Worm (Caenorhabditis elegans) whole organism, young adult: Measurements from ENCODE around the gene gldi-1.
A peak's percentile ranks its signal among the peaks of the same experiment; 100 is the strongest.

Experiments used
- C17E4.6 ChIP-seq: fragments of 200-800 bp; sonication (Bioruptor generic); IDR thresholded peaks from 2 replicates; pipeline ENCODE4 v1.3.6; 2022; ENCODE audit warnings: missing genetic modification reagents, missing genetic modification characterization, missing compliant biosample characterization
- D2030.7 ChIP-seq: fragments of 200-800 bp; sonication (Bioruptor generic); IDR thresholded peaks from 2 replicates; pipeline ENCODE4 v1.3.6; 2022; ENCODE audit warnings: missing genetic modification reagents, missing genetic modification characterization, missing compliant biosample characterization
- F57A8.1 ChIP-seq: fragments of 200-800 bp; sonication (Bioruptor generic); optimal IDR thresholded peaks from 2 replicates; lab custom pipeline; 2018; ENCODE audit warnings: mild to moderate bottlenecking, missing genetic modification characterization, moderate library complexity, missing compliant biosample characterization
- F57C9.4 ChIP-seq: sonication (generic microtip); optimal IDR thresholded peaks from 2 replicates; lab custom pipeline; 2017; ENCODE audit warnings: mild to moderate bottlenecking, missing genetic modification characterization, missing compliant biosample characterization
- Y53F4B.3 ChIP-seq: fragments of 200-800 bp; sonication (Bioruptor generic); IDR thresholded peaks from 2 replicates; pipeline ENCODE4 v1.3.6; 2022; ENCODE audit warnings: missing genetic modification reagents, missing genetic modification characterization, missing compliant biosample characterization
- aptf-2 ChIP-seq: fragments of 200-800 bp; sonication (Bioruptor generic); conservative IDR thresholded peaks from 2 replicates; pipeline ENCODE4 v1.3.6; 2022; ENCODE audit warnings: missing genetic modification reagents, missing genetic modification characterization, missing compliant biosample characterization
- athp-1 ChIP-seq: sonication (generic microtip); optimal IDR thresholded peaks from 2 replicates; lab custom pipeline; 2017; ENCODE audit warnings: mild to moderate bottlenecking, missing genetic modification characterization, missing compliant biosample characterization
- attf-3 ChIP-seq: fragments of 200-800 bp; sonication (Bioruptor generic); conservative IDR thresholded peaks from 2 replicates; pipeline ENCODE4 v1.3.6; 2022; ENCODE audit warnings: missing genetic modification reagents, missing genetic modification characterization, missing compliant biosample characterization
- bed-1 ChIP-seq: fragments of 200-800 bp; sonication (Bioruptor generic); IDR thresholded peaks from 2 replicates; pipeline ENCODE4 v1.3.6; 2022; ENCODE audit warnings: missing genetic modification reagents, missing genetic modification characterization, missing compliant biosample characterization
- cebp-2 ChIP-seq: fragments of 200-800 bp; sonication (Bioruptor generic); IDR thresholded peaks from 2 replicates; pipeline ENCODE4 v1.3.6; 2022; ENCODE audit warnings: missing genetic modification characterization, missing compliant biosample characterization
- ceh-27 ChIP-seq: fragments of 200-800 bp; sonication (Bioruptor generic); optimal IDR thresholded peaks from 2 replicates; lab custom pipeline; 2018; ENCODE audit warnings: mild to moderate bottlenecking, missing genetic modification characterization, moderate library complexity, missing compliant biosample characterization
- ceh-58 ChIP-seq: fragments of 200-800 bp; sonication (Bioruptor generic); IDR thresholded peaks from 2 replicates; pipeline ENCODE4 v1.3.6; 2022; ENCODE audit warnings: missing genetic modification characterization, missing compliant biosample characterization
- ceh-79 ChIP-seq: sonication (generic microtip); optimal IDR thresholded peaks from 2 replicates; lab custom pipeline; 2017; ENCODE audit warnings: mild to moderate bottlenecking, missing genetic modification characterization, missing compliant biosample characterization
- ceh-91 ChIP-seq: fragments of 200-800 bp; sonication (Bioruptor generic); IDR thresholded peaks from 2 replicates; pipeline ENCODE4 v1.3.6; 2022; ENCODE audit warnings: missing genetic modification reagents, missing genetic modification characterization, missing compliant biosample characterization
- chd-7 ChIP-seq: sonication (generic microtip); optimal IDR thresholded peaks from 2 replicates; lab custom pipeline; 2016; ENCODE audit warnings: mild to moderate bottlenecking, missing genetic modification characterization, moderate library complexity, missing compliant biosample characterization
- dox-1 ChIP-seq: fragments of 200-800 bp; sonication (Bioruptor generic); IDR thresholded peaks from 2 replicates; pipeline ENCODE4 v1.3.6; 2022; ENCODE audit warnings: missing genetic modification reagents, missing genetic modification characterization, missing compliant biosample characterization
- egl-18 ChIP-seq: fragments of 200-800 bp; sonication (Bioruptor generic); IDR thresholded peaks from 2 replicates; pipeline ENCODE4 v1.3.6; 2022; ENCODE audit warnings: missing genetic modification reagents, missing genetic modification characterization, missing compliant biosample characterization
- ekl-4 ChIP-seq: fragments of 200-800 bp; sonication (Bioruptor generic); IDR thresholded peaks from 2 replicates; pipeline ENCODE4 v1.3.6; 2022; ENCODE audit warnings: missing genetic modification reagents, missing genetic modification characterization, missing compliant biosample characterization
- hmg-1.2 ChIP-seq: fragments of 200-800 bp; sonication (Bioruptor generic); IDR thresholded peaks from 2 replicates; pipeline ENCODE4 v1.3.6; 2022; ENCODE audit warnings: missing genetic modification reagents, missing genetic modification characterization, missing compliant biosample characterization
- hmg-20 ChIP-seq: fragments of 200-800 bp; sonication (Bioruptor generic); IDR thresholded peaks from 2 replicates; pipeline ENCODE4 v1.3.6; 2022; ENCODE audit warnings: missing genetic modification reagents, missing genetic modification characterization, missing compliant biosample characterization
- hsf-1 ChIP-seq: fragments of 200-800 bp; sonication (Bioruptor generic); IDR thresholded peaks from 2 replicates; pipeline ENCODE4 v1.3.6; 2022; ENCODE audit warnings: missing genetic modification reagents, missing genetic modification characterization, missing compliant biosample characterization
- lag-1 ChIP-seq: fragments of 200-800 bp; sonication (Bioruptor generic); IDR thresholded peaks from 2 replicates; pipeline ENCODE4 v1.3.6; 2022; ENCODE audit warnings: missing genetic modification reagents, missing genetic modification characterization, missing compliant biosample characterization
- lin-54 ChIP-seq: fragments of 200-800 bp; sonication (Bioruptor generic); optimal IDR thresholded peaks from 2 replicates; lab custom pipeline; 2018; ENCODE audit warnings: mild to moderate bottlenecking, missing genetic modification characterization, missing compliant biosample characterization
- lir-1 ChIP-seq: fragments of 200-800 bp; sonication (Bioruptor generic); conservative IDR thresholded peaks from 2 replicates; pipeline ENCODE4 v1.3.6; 2022; ENCODE audit warnings: missing genetic modification reagents, missing genetic modification characterization, missing compliant biosample characterization
- lsl-1 ChIP-seq: fragments of 200-800 bp; sonication (Bioruptor generic); optimal IDR thresholded peaks from 2 replicates; lab custom pipeline; 2018; ENCODE audit warnings: mild to moderate bottlenecking, missing genetic modification characterization, moderate library complexity, missing compliant biosample characterization
- mcd-1 ChIP-seq: fragments of 200-800 bp; sonication (Bioruptor generic); IDR thresholded peaks from 2 replicates; pipeline ENCODE4 v1.3.6; 2022; ENCODE audit warnings: missing genetic modification reagents, missing genetic modification characterization, missing compliant biosample characterization
- nfya-2 ChIP-seq: fragments of 200-800 bp; sonication (Bioruptor generic); IDR thresholded peaks from 2 replicates; pipeline ENCODE4 v1.3.6; 2022; ENCODE audit warnings: missing genetic modification reagents, missing genetic modification characterization, missing compliant biosample characterization
- nfyb-1 ChIP-seq: fragments of 200-800 bp; sonication (Bioruptor generic); IDR thresholded peaks from 2 replicates; pipeline ENCODE4 v1.3.6; 2022; ENCODE audit warnings: missing genetic modification reagents, missing genetic modification characterization, missing compliant biosample characterization
- nhr-80 ChIP-seq: sonication (generic microtip); optimal IDR thresholded peaks from 2 replicates; lab custom pipeline; 2016; ENCODE audit warnings: missing genetic modification characterization, missing compliant biosample characterization
- snpc-3.4 ChIP-seq: sonication (generic microtip); optimal IDR thresholded peaks from 2 replicates; lab custom pipeline; 2017; ENCODE audit warnings: missing genetic modification characterization, mild to moderate bottlenecking, missing compliant biosample characterization, antibody characterized with exemption, moderate library complexity, missing genotype, missing genetic modification reagents
- sptf-2 ChIP-seq: fragments of 200-800 bp; sonication (Bioruptor generic); optimal IDR thresholded peaks from 2 replicates; lab custom pipeline; 2018; ENCODE audit warnings: mild to moderate bottlenecking, missing genetic modification characterization, missing compliant biosample characterization
- unc-130 ChIP-seq: sonication (generic microtip); optimal IDR thresholded peaks from 2 replicates; lab custom pipeline; 2016; ENCODE audit warnings: missing genetic modification reagents, missing genetic modification characterization, missing compliant biosample characterization
- unc-62 ChIP-seq: fragments of 150-350 bp; optimal IDR thresholded peaks from 2 replicates; lab custom pipeline; 2014; ENCODE audit warnings: missing biosample characterization, missing genetic modification reagents, missing genetic modification characterization
- zfh-2 ChIP-seq: fragments of 200-800 bp; sonication (Bioruptor generic); conservative IDR thresholded peaks from 2 replicates; pipeline ENCODE4 v1.3.6; 2022; ENCODE audit warnings: missing genetic modification reagents, missing genetic modification characterization, missing compliant biosample characterization
- zim-3 ChIP-seq: sonication (generic microtip); optimal IDR thresholded peaks from 2 replicates; lab custom pipeline; 2017; ENCODE audit warnings: mild to moderate bottlenecking, missing genetic modification characterization, moderate library complexity, missing compliant biosample characterization
- ztf-18 ChIP-seq: sonication (generic microtip); optimal IDR thresholded peaks from 2 replicates; lab custom pipeline; 2016; ENCODE audit warnings: missing genotype, mild to moderate bottlenecking, missing genetic modification characterization, missing compliant biosample characterization
- ztf-22 ChIP-seq: fragments of 200-800 bp; sonication (Bioruptor generic); optimal IDR thresholded peaks from 2 replicates; lab custom pipeline; 2018; ENCODE audit warnings: mild to moderate bottlenecking, missing genetic modification characterization, moderate library complexity, missing compliant biosample characterization
- ztf-3 ChIP-seq: fragments of 200-800 bp; sonication (Bioruptor generic); optimal IDR thresholded peaks from 2 replicates; lab custom pipeline; 2018; ENCODE audit warnings: mild to moderate bottlenecking, missing genetic modification characterization, missing compliant biosample characterization

Gene gldi-1

ce11 chrII:475890-476420, 8.2 kb downstream of the gldi-1 start, which contains the start of gene nsun-1:
Gene nsun-1, minus strand, starts transcription at chrII:475940.
- no peak for TF ChIP-seq sptf-2 (GFP tag; lab: Kevin White, UChicago)
- TF ChIP-seq mcd-1 (GFP tag; lab: Robert Waterston, UW) = peak; percentile 91
- no peak for TF ChIP-seq lir-1 (GFP tag; lab: Robert Waterston, UW)
- peak; percentile 83 for TF ChIP-seq dox-1 (GFP tag; lab: Robert Waterston, UW)
- TF ChIP-seq egl-18 = no peak
- TF ChIP-seq ceh-27 (GFP tag; lab: Kevin White, UChicago) = peak; percentile 63
- TF ChIP-seq ceh-91 (GFP tag; lab: Robert Waterston, UW) = peak; percentile 48; the same call in 1 of the 2 replicates
- peak; percentile 36 for TF ChIP-seq lsl-1 (GFP tag; lab: Kevin White, UChicago)
- no peak for TF ChIP-seq ztf-22
- TF ChIP-seq nhr-80 (tag; lab: Kevin White, UChicago) = peak; percentile 39
- TF ChIP-seq hmg-1.2 (GFP tag; lab: Robert Waterston, UW) = peak; percentile 44; the same call in 1 of the 2 replicates
- TF ChIP-seq ztf-18 = peak; percentile 52
- TF ChIP-seq F57A8.1 (GFP tag; lab: Kevin White, UChicago) = no peak
- peak; percentile 16 for TF ChIP-seq athp-1 (tag; lab: Kevin White, UChicago)
- peak; percentile 67 for TF ChIP-seq zfh-2
- TF ChIP-seq Y53F4B.3 (GFP tag; lab: Robert Waterston, UW) = no peak
- no peak for TF ChIP-seq lag-1 (GFP tag; lab: Robert Waterston, UW)
- no peak for TF ChIP-seq unc-62
- no peak for TF ChIP-seq zim-3 (tag; lab: Kevin White, UChicago)
- TF ChIP-seq unc-130 (GFP tag; lab: Kevin White, UChicago) = no peak
- TF ChIP-seq chd-7 (tag; lab: Kevin White, UChicago) = no peak
- no peak for TF ChIP-seq hmg-20 (GFP tag; lab: Robert Waterston, UW)
- peak; percentile 51; the same call in 1 of the 2 replicates for TF ChIP-seq D2030.7
- TF ChIP-seq F57C9.4 (tag; lab: Kevin White, UChicago) = no peak
- no peak for TF ChIP-seq ceh-58
- TF ChIP-seq ekl-4 = no peak
- TF ChIP-seq nfyb-1 (GFP tag; lab: Robert Waterston, UW) = peak; percentile 35; the same call in 1 of the 2 replicates

ce11 chrII:475312-475711, 8.9 kb downstream of the gldi-1 start:
- no peak for TF ChIP-seq cebp-2 (GFP tag; lab: Robert Waterston, UW)
- no peak for TF ChIP-seq lin-54
- TF ChIP-seq nfya-2 = no peak
- TF ChIP-seq aptf-2 (GFP tag; lab: Robert Waterston, UW) = no peak
- no peak for TF ChIP-seq hsf-1
- TF ChIP-seq nhr-80 (tag; lab: Kevin White, UChicago) = no peak
- no peak for TF ChIP-seq egl-18
- no peak for TF ChIP-seq dox-1 (GFP tag; lab: Robert Waterston, UW)
- TF ChIP-seq snpc-3.4 (tag; lab: Kevin White, UChicago) = no peak
- TF ChIP-seq bed-1 = no peak
- no peak for TF ChIP-seq ceh-79
- no peak for TF ChIP-seq ztf-3 (GFP tag; lab: Kevin White, UChicago)
- no peak for TF ChIP-seq C17E4.6 (GFP tag; lab: Robert Waterston, UW)
- no peak for TF ChIP-seq attf-3 (GFP tag; lab: Robert Waterston, UW)
- no peak for TF ChIP-seq F57A8.1 (GFP tag; lab: Kevin White, UChicago)
- no peak for TF ChIP-seq ekl-4
